Fruit fly (Drosophila melanogaster) whole organism, embryonic: Measurements from ENCODE around the gene Traf-like.

Experiments used
- ATbp ChIP-seq: fragments of 200-800 bp; sonication (Bioruptor generic); optimal IDR thresholded peaks from 2 replicates; lab custom pipeline; 2017; ENCODE audit warnings: missing biosample characterization, mild to moderate bottlenecking, missing genetic modification characterization, missing genetic modification reagents
- Antp ChIP-seq: fragments of 200-800 bp; sonication (Bioruptor generic); optimal IDR thresholded peaks from 3 replicates; lab custom pipeline; 2016; ENCODE audit warnings: missing biosample characterization, missing genetic modification characterization
- BEAF-32 ChIP-seq: fragments of 200-800 bp; sonication (Bioruptor generic); optimal IDR thresholded peaks from 3 replicates; lab custom pipeline; 2017; ENCODE audit warnings: missing biosample characterization, missing genetic modification characterization, mild to moderate bottlenecking, moderate library complexity, missing genetic modification reagents
- CG10979 ChIP-seq: fragments of 200-800 bp; sonication (Bioruptor generic); optimal IDR thresholded peaks from 2 replicates; lab custom pipeline; 2018; ENCODE audit warnings: missing biosample characterization, mild to moderate bottlenecking, missing genetic modification characterization, moderate library complexity
- CG11456 ChIP-seq: fragments of 200-800 bp; sonication (Bioruptor generic); IDR thresholded peaks from 3 replicates; pipeline ENCODE4 v1.3.6; 2022; ENCODE audit warnings: missing biosample characterization, missing genetic modification characterization
- CG11723 ChIP-seq: fragments of 200-800 bp; sonication (Bioruptor generic); optimal IDR thresholded peaks from 2 replicates; lab custom pipeline; 2017; ENCODE audit warnings: missing biosample characterization, mild to moderate bottlenecking, missing genetic modification characterization
- CG12071 ChIP-seq: fragments of 200-800 bp; sonication (Bioruptor generic); optimal IDR thresholded peaks from 3 replicates; lab custom pipeline; 2018; ENCODE audit warnings: missing biosample characterization, mild to moderate bottlenecking, missing genetic modification characterization
- CG17568 ChIP-seq: fragments of 200-800 bp; sonication (Bioruptor generic); optimal IDR thresholded peaks from 2 replicates; lab custom pipeline; 2018; ENCODE audit warnings: missing biosample characterization, mild to moderate bottlenecking, missing genetic modification characterization, moderate library complexity
- CG31388 ChIP-seq: fragments of 200-800 bp; sonication (Bioruptor generic); optimal IDR thresholded peaks from 2 replicates; lab custom pipeline; 2016; ENCODE audit warnings: missing biosample characterization, missing genetic modification characterization
- CG32772 ChIP-seq: fragments of 200-800 bp; sonication (Bioruptor generic); IDR thresholded peaks from 2 replicates; pipeline ENCODE4 v1.3.6; 2022; ENCODE audit warnings: missing biosample characterization, missing genetic modification characterization
- CG34376 ChIP-seq: fragments of 200-800 bp; sonication (Bioruptor generic); optimal IDR thresholded peaks from 2 replicates; lab custom pipeline; 2018; ENCODE audit warnings: missing biosample characterization, mild to moderate bottlenecking, missing genetic modification characterization
- CG34422 ChIP-seq: fragments of 200-800 bp; sonication (Bioruptor generic); IDR thresholded peaks from 3 replicates; pipeline ENCODE4 v1.3.6; 2022; ENCODE audit warnings: missing biosample characterization, missing genetic modification characterization
- CG3847 ChIP-seq: fragments of 200-800 bp; sonication (Bioruptor generic); IDR thresholded peaks from 2 replicates; pipeline ENCODE4 v1.3.6; 2022; ENCODE audit warnings: missing biosample characterization, missing genetic modification characterization
- CG4424 ChIP-seq: fragments of 200-800 bp; sonication (Bioruptor generic); optimal IDR thresholded peaks from 3 replicates; lab custom pipeline; 2016; ENCODE audit warnings: missing biosample characterization, missing genetic modification characterization
- CG6254 ChIP-seq: fragments of 200-800 bp; sonication (Bioruptor generic); optimal IDR thresholded peaks from 3 replicates; lab custom pipeline; 2017; ENCODE audit warnings: mild to moderate bottlenecking, missing biosample characterization, missing genetic modification reagents, missing genetic modification characterization
- CG6654 ChIP-seq: fragments of 200-800 bp; sonication (Bioruptor generic); optimal IDR thresholded peaks from 2 replicates; lab custom pipeline; 2017; ENCODE audit warnings: missing biosample characterization, mild to moderate bottlenecking, missing genetic modification characterization
- CG6791 ChIP-seq: fragments of 200-800 bp; sonication (Bioruptor generic); IDR thresholded peaks from 3 replicates; pipeline ENCODE4 v1.3.6; 2022; ENCODE audit warnings: missing biosample characterization, missing genetic modification characterization; ENCODE audit not compliant: partially characterized antibody
- CG7271 ChIP-seq: fragments of 200-800 bp; sonication (Bioruptor generic); optimal IDR thresholded peaks from 2 replicates; lab custom pipeline; 2018; ENCODE audit warnings: missing biosample characterization, mild to moderate bottlenecking, missing genetic modification characterization, moderate library complexity
- CG7839 ChIP-seq: fragments of 200-800 bp; sonication (Bioruptor generic); optimal IDR thresholded peaks from 3 replicates; lab custom pipeline; 2018; ENCODE audit warnings: missing biosample characterization, mild to moderate bottlenecking, missing genetic modification characterization, moderate library complexity
- CG9797 ChIP-seq: fragments of 200-800 bp; sonication (Bioruptor generic); optimal IDR thresholded peaks from 3 replicates; lab custom pipeline; 2018; ENCODE audit warnings: missing biosample characterization, mild to moderate bottlenecking, missing genetic modification characterization
- CG9817 ChIP-seq: fragments of 200-800 bp; sonication (Bioruptor generic); optimal IDR thresholded peaks from 2 replicates; lab custom pipeline; 2018; ENCODE audit warnings: missing biosample characterization, mild to moderate bottlenecking, missing genetic modification characterization, moderate library complexity
- CoRest ChIP-seq: fragments of 200-800 bp; sonication (Bioruptor generic); optimal IDR thresholded peaks from 3 replicates; lab custom pipeline; 2018; ENCODE audit warnings: missing biosample characterization, mild to moderate bottlenecking, missing genetic modification characterization, moderate library complexity
- D ChIP-seq, 2 experiments: fragments of 200-800 bp in 1 of 2; fragments of >200 bp in 1 of 2; sonication (Bioruptor generic) in 1 of 2; optimal IDR thresholded peaks; 2 replicates in 1 of 2; 3 replicates in 1 of 2; lab custom pipeline; 2017; ENCODE audit warnings: mild to moderate bottlenecking in 1 of 2, missing biosample characterization in 1 of 2, missing genetic modification characterization in 1 of 2, missing genetic modification reagents in 1 of 2
- Dek ChIP-seq: fragments of 200-800 bp; sonication (Bioruptor generic); optimal IDR thresholded peaks from 3 replicates; lab custom pipeline; 2019; ENCODE audit warnings: missing biosample characterization, mild to moderate bottlenecking, missing genetic modification characterization, moderate library complexity
- Dip3 ChIP-seq: fragments of 200-800 bp; sonication (Bioruptor generic); optimal IDR thresholded peaks from 3 replicates; lab custom pipeline; 2016; ENCODE audit warnings: missing biosample characterization, missing genetic modification characterization
- Gug ChIP-seq: fragments of 200-800 bp; sonication (Bioruptor generic); IDR thresholded peaks from 4 replicates; pipeline ENCODE4 v1.3.6; 2022; ENCODE audit warnings: missing biosample characterization, missing genetic modification characterization
- HLH54F ChIP-seq: fragments of 200-800 bp; sonication (Bioruptor generic); optimal IDR thresholded peaks from 3 replicates; lab custom pipeline; 2016; ENCODE audit warnings: missing biosample characterization, missing genetic modification characterization
- Hr78 ChIP-seq, 2 experiments: fragments of 200-800 bp in 1 of 2; fragments of >200 bp in 1 of 2; sonication (Bioruptor generic) in 1 of 2; optimal IDR thresholded peaks; 2 replicates each; lab custom pipeline; 2017 to 2019; ENCODE audit warnings: missing biosample characterization in 2 of 2, missing genetic modification characterization in 2 of 2, mild to moderate bottlenecking in 1 of 2, moderate library complexity in 1 of 2
- Sox100B ChIP-seq: fragments of 200-800 bp; sonication (Bioruptor generic); optimal IDR thresholded peaks from 3 replicates; lab custom pipeline; 2018; ENCODE audit warnings: missing biosample characterization, mild to moderate bottlenecking, missing genetic modification characterization
- Stat92E ChIP-seq, 3 experiments: fragments of >200 bp in 2 of 3; fragments of 200-800 bp in 1 of 3; sonication (Bioruptor generic) in 1 of 3; optimal IDR thresholded peaks; 2 replicates each; lab custom pipeline; 2017 to 2019; ENCODE audit warnings: missing biosample characterization in 3 of 3, missing genetic modification characterization in 3 of 3, mild to moderate bottlenecking in 1 of 3, moderate library complexity in 1 of 3
- Usf ChIP-seq: fragments of 200-800 bp; sonication (Bioruptor generic); optimal IDR thresholded peaks from 2 replicates; lab custom pipeline; 2017; ENCODE audit warnings: missing genotype, missing biosample characterization, missing genetic modification characterization
- ab ChIP-seq: fragments of 200-800 bp; sonication (Bioruptor generic); optimal IDR thresholded peaks from 2 replicates; lab custom pipeline; 2016; ENCODE audit warnings: missing biosample characterization, missing genetic modification characterization
- bsh ChIP-seq, 2 experiments: fragments of 200-800 bp; sonication (Bioruptor generic); optimal IDR thresholded peaks; 2 replicates each; lab custom pipeline; 2017 to 2018; ENCODE audit warnings: mild to moderate bottlenecking in 2 of 2, missing biosample characterization in 2 of 2, missing genetic modification characterization in 2 of 2, moderate library complexity in 1 of 2
- chif ChIP-seq, 2 experiments: fragments of 200-800 bp; sonication (Bioruptor generic); optimal IDR thresholded peaks; 3 replicates each; lab custom pipeline; 2016; ENCODE audit warnings: missing biosample characterization in 2 of 2, missing genetic modification characterization in 2 of 2
- dmrt99B ChIP-seq: fragments of 200-800 bp; sonication (Bioruptor generic); optimal IDR thresholded peaks from 2 replicates; lab custom pipeline; 2018; ENCODE audit warnings: missing biosample characterization, mild to moderate bottlenecking, missing genetic modification characterization, moderate library complexity
- dpn ChIP-seq, 2 experiments: fragments of 200-800 bp; sonication (Bioruptor generic); optimal IDR thresholded peaks; 3 replicates each; lab custom pipeline; 2016; ENCODE audit warnings: missing biosample characterization in 2 of 2, missing genetic modification characterization in 2 of 2
- dysf ChIP-seq: fragments of 200-800 bp; sonication (Bioruptor generic); IDR thresholded peaks from 3 replicates; pipeline ENCODE4 v1.3.6; 2022; ENCODE audit warnings: missing biosample characterization, missing genetic modification characterization
- ewg ChIP-seq: fragments of 200-800 bp; sonication (Bioruptor generic); optimal IDR thresholded peaks from 3 replicates; lab custom pipeline; 2017; ENCODE audit warnings: mild to moderate bottlenecking, missing biosample characterization, missing genetic modification reagents, missing genetic modification characterization
- her ChIP-seq: fragments of 200-800 bp; sonication (Bioruptor generic); optimal IDR thresholded peaks from 2 replicates; lab custom pipeline; 2016; ENCODE audit warnings: missing biosample characterization, missing genetic modification characterization
- ken ChIP-seq: fragments of 200-800 bp; sonication (Bioruptor generic); IDR thresholded peaks from 3 replicates; pipeline ENCODE4 v1.3.6; 2022; ENCODE audit warnings: missing biosample characterization, missing genetic modification characterization
- knrl ChIP-seq: fragments of 200-800 bp; sonication (Bioruptor generic); IDR thresholded peaks from 3 replicates; pipeline ENCODE4 v1.3.6; 2022; ENCODE audit warnings: missing biosample characterization, missing genetic modification characterization; ENCODE audit not compliant: partially characterized antibody
- ro ChIP-seq: fragments of 200-800 bp; sonication (Bioruptor generic); IDR thresholded peaks from 2 replicates; pipeline ENCODE4 v1.3.6; 2022; ENCODE audit warnings: missing biosample characterization, missing genetic modification characterization
- sc ChIP-seq, 3 experiments: fragments of >200 bp in 2 of 3; fragments of 200-800 bp in 1 of 3; sonication (Bioruptor generic) in 1 of 3; optimal IDR thresholded peaks; 2 replicates in 2 of 3; 3 replicates in 1 of 3; lab custom pipeline; 2017; ENCODE audit warnings: mild to moderate bottlenecking in 1 of 3, missing biosample characterization in 1 of 3, missing genetic modification characterization in 1 of 3, missing genetic modification reagents in 1 of 3
- slbo ChIP-seq: fragments of 200-800 bp; sonication (Bioruptor generic); IDR thresholded peaks from 2 replicates; pipeline ENCODE4 v1.3.6; 2022; ENCODE audit warnings: missing biosample characterization, missing genetic modification characterization
- unc-4 ChIP-seq: fragments of 200-800 bp; sonication (Bioruptor generic); IDR thresholded peaks from 2 replicates; pipeline ENCODE4 v1.3.6; 2022; ENCODE audit warnings: missing biosample characterization, missing genetic modification characterization; ENCODE audit not compliant: partially characterized antibody

Traf-like gene

DNA sequence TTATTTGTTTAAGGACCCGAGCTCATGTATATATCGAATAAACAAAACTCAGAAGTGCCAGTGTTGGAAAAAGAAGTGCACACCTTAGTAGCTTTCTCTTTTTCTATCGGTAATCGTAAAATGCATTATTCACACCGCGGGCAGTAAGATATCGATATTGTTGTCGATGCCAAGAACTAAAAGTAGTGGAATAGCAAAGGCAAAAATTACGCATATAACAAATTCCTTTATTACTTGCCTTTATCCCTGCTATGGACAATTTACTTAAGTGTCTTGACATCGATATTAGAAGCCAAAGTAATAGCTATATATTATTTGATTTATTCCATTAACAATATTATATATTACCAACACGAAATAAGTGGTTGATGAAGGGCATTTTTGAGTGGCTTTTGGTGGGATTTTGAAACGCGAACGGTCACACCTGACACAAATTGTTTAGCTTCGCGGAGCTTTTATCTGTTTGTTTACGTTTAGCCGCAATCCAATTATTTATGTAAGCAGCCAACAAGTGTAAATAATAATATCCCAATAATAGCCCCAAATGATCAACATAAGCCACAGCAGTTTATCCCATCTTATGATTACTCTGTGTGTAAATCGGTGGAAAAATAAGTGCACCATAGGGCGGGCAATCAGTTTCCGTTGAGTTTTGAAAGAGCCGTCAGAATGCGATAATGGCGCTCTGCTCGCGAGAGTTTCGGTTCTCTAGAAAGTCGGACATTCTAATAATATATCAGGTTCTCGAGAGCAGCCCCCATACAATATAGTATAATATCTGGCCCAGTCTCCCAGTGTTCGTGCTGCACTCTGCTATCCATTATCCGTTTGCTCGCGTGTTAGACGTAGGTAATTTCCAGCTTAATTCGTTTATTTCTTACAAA lies 29.8 kb upstream of the Traf-like start, which contains the start of the genes CG9992 and CG4239 (continued):
- TF ChIP-seq ab (GFP tag; lab: Kevin White, UChicago) (peak; percentile 22), Hr78 (GFP tag; optimal IDR thresholded peaks at IDR 0.05; lab: Kevin White, UChicago) (no peak), CG6791 (GFP tag; lab: Robert Waterston, UW) (peak; percentile 71; the same call in 2 of the 3 replicates), ken (GFP tag; lab: Robert Waterston, UW) (0 out of 3 replicates have a peak, but pooled peaks have one; percentile 9), BEAF-32 (GFP tag; lab: Kevin White, UChicago) (peak; percentile 87), CG17568 (GFP tag; lab: Kevin White, UChicago) (peak; percentile 20), her (peak; percentile 5), Gug (peak; percentile 47; the same call in 2 of the 4 replicates), Dip3 (peak; percentile 34), chif (GFP tag; optimal IDR thresholded peaks at IDR 0.05; lab: Kevin White, UChicago) (peak in 1 of 2 experiments; percentile 10), unc-4 (peak; percentile 49), D (optimal IDR thresholded peaks at IDR 0.05; lab: Kevin White, UChicago) (no peak), D (GFP tag; optimal IDR thresholded peaks at IDR 0.05; lab: Kevin White, UChicago) (peak; percentile 52), CG31388 (GFP tag; lab: Kevin White, UChicago) (no peak), CoRest (tag; lab: Kevin White, UChicago) (peak; percentile 85), ATbp (peak; percentile 29), CG9817 (tag; lab: Kevin White, UChicago) (peak; percentile 79), knrl (peak; percentile 73), ro (GFP tag; lab: Robert Waterston, UW) (no peak), dysf (GFP tag; lab: Robert Waterston, UW) (peak; percentile 73), Usf (GFP tag; lab: Kevin White, UChicago) (peak; percentile 55), CG12071 (GFP tag; lab: Kevin White, UChicago) (peak; percentile 34), CG9797 (peak; percentile 55), Sox100B (GFP tag; lab: Kevin White, UChicago) (peak; percentile 24), CG3847 (GFP tag; lab: Robert Waterston, UW) (peak; percentile 75), CG6654 (GFP tag; lab: Kevin White, UChicago) (peak; percentile 3), CG4424 (GFP tag; lab: Kevin White, UChicago) (peak; percentile 65), Antp (peak; percentile 36), CG7271 (tag; lab: Kevin White, UChicago) (peak; percentile 57), bsh (GFP tag; optimal IDR thresholded peaks at IDR 0.05; lab: Kevin White, UChicago) (peak in 1 of 2 experiments; percentile 39), CG6254 (GFP tag; lab: Kevin White, UChicago) (no peak), HLH54F (GFP tag; lab: Kevin White, UChicago) (peak; percentile 52), CG10979 (tag; lab: Kevin White, UChicago) (peak; percentile 17), slbo (peak; percentile 76), ewg (GFP tag; lab: Kevin White, UChicago) (peak; percentile 31), dmrt99B (peak; percentile 53), CG34422 (GFP tag; lab: Robert Waterston, UW) (peak; percentile 50; the same call in 1 of the 3 replicates), sc (optimal IDR thresholded peaks at IDR 0.05; lab: Kevin White, UChicago) (no peak), sc (GFP tag; optimal IDR thresholded peaks at IDR 0.05; lab: Kevin White, UChicago) (no peak), Stat92E (GFP tag; optimal IDR thresholded peaks at IDR 0.05; lab: Kevin White, UChicago) (no peak), CG11456 (GFP tag; lab: Robert Waterston, UW) (peak; percentile 70; the same call in 1 of the 3 replicates), Dek (tag; lab: Kevin White, UChicago) (peak; percentile 39), CG11723 (GFP tag; lab: Kevin White, UChicago) (peak; percentile 22), CG34376 (GFP tag; lab: Kevin White, UChicago) (no peak), CG32772 (GFP tag; lab: Robert Waterston, UW) (0 out of 2 replicates have a peak, but pooled peaks have one; percentile 41), CG7839 (tag; lab: Kevin White, UChicago) (peak; percentile 72), dpn (GFP tag; optimal IDR thresholded peaks at IDR 0.05; lab: Kevin White, UChicago) (peak; percentile 31 to 67)
